Worm (Caenorhabditis elegans): ENCODE data around the gene cyp-25A2.
"Not testable (repeated sequence)": the region's sequence is repeated elsewhere in the genome, so short reads cannot be mapped to it uniquely, and the experiment has no call there.

Gene cyp-25A2

ce11 chrIII:3831381-3831780, 3.6 kb upstream of the cyp-25A2 start, which contains the start of gene C36A4.10:
Gene C36A4.10, minus strand, starts transcription at chrIII:3831481.
- no peak for TF ChIP-seq nhr-43 (tag; optimal IDR thresholded peaks at IDR 0.05; ENCODE audit: poor library complexity, severe bottlenecking)

ce11 chrIII:3831798-3832197, 3.2 kb upstream of the cyp-25A2 start:
- TF ChIP-seq elt-1 (tag; optimal IDR thresholded peaks at IDR 0.05) (no peak), nhr-77 (tag; optimal IDR thresholded peaks at IDR 0.05) (no peak), tbx-2 (tag; optimal IDR thresholded peaks at IDR 0.05) (no peak), lin-39 (tag; optimal IDR thresholded peaks at IDR 0.05) (no peak), ztf-4 (tag; optimal IDR thresholded peaks at IDR 0.05) (no peak), egl-5 (tag; optimal IDR thresholded peaks at IDR 0.05) (no peak), elt-2 (tag; optimal IDR thresholded peaks at IDR 0.05) (no peak), mml-1 (tag; optimal IDR thresholded peaks at IDR 0.05) (no peak), fkh-10 (GFP tag; optimal IDR thresholded peaks at IDR 0.05) (no peak), ama-1 (optimal IDR thresholded peaks at IDR 0.05) (no peak), nhr-67 (tag; optimal IDR thresholded peaks at IDR 0.05) (no peak), nhr-25 (tag; optimal IDR thresholded peaks at IDR 0.05) (no peak), sea-2 (GFP tag; optimal IDR thresholded peaks at IDR 0.05) (no peak), zag-1 (tag; optimal IDR thresholded peaks at IDR 0.05) (no peak), aly-2 (tag; optimal IDR thresholded peaks at IDR 0.05) (no peak), nhr-76 (tag; optimal IDR thresholded peaks at IDR 0.05) (no peak), unc-39 (tag; optimal IDR thresholded peaks at IDR 0.05) (no peak), nhr-11 (tag; optimal IDR thresholded peaks at IDR 0.05) (no peak)

- no peak for TF ChIP-seq ceh-82 (tag; optimal IDR thresholded peaks at IDR 0.05)
Measured at ce11 chrIII:3832291-3832690, 2.7 kb upstream of the cyp-25A2 start, which contains the start of gene cyp-25A1. Gene cyp-25A1, plus strand, starts transcription at chrIII:3832591.

- TF ChIP-seq nhr-23 (tag; optimal IDR thresholded peaks at IDR 0.05) = no peak
- TF ChIP-seq zag-1 (tag; optimal IDR thresholded peaks at IDR 0.05) = no peak
- TF ChIP-seq skn-1 (tag; optimal IDR thresholded peaks at IDR 0.05) = no peak
- no peak for TF ChIP-seq lsy-12 (tag; optimal IDR thresholded peaks at IDR 0.05)
- no peak for TF ChIP-seq nhr-28 (tag; optimal IDR thresholded peaks at IDR 0.05)
- TF ChIP-seq nhr-237 (tag; optimal IDR thresholded peaks at IDR 0.05) = no peak
Measured at ce11 chrIII:3839635-3840034, 4.6 kb downstream of the cyp-25A2 start, which contains the start of gene cyp-25A3. Gene cyp-25A3, minus strand, starts transcription at chrIII:3839735.

- not testable (repeated sequence) for TF ChIP-seq nhr-25, lsy-12, ceh-28 (tag; optimal IDR thresholded peaks at IDR 0.05)
Measured at ce11 chrIII:3840279-3840678, 5.3 kb downstream of the cyp-25A2 start, which contains the start of gene C36A4.11. Gene C36A4.11, plus strand, starts transcription at chrIII:3840579.

- not testable (repeated sequence) for TF ChIP-seq pha-4, nhr-23, nhr-11 (tag; optimal IDR thresholded peaks at IDR 0.05)
Measured at ce11 chrIII:3843514-3843913, 8.5 kb downstream of the cyp-25A2 start, which contains the start of gene C36A4.4. Gene C36A4.4, minus strand, starts transcription at chrIII:3843614.

ce11 chrIII:3844746-3845145, 9.7 kb downstream of the cyp-25A2 start, which contains the start of gene maph-1.3:
Gene maph-1.3, plus strand, starts transcription at chrIII:3844893.
- TF ChIP-seq hmg-11, eor-1, tbx-2 (tag; optimal IDR thresholded peaks at IDR 0.05): not testable (repeated sequence)

ce11 chrIII:3852030-3852579, 17.1 kb downstream of the cyp-25A2 start, which contains the start of gene cyp-25A4:
Gene cyp-25A4, minus strand, starts transcription at chrIII:3852080.
- TF ChIP-seq nhr-23, lsy-12, nhr-76 (tag; optimal IDR thresholded peaks at IDR 0.05): not testable (repeated sequence)
